Worm (Caenorhabditis elegans): ENCODE data around the gene C45B11.8.

- TF ChIP-seq fos-1 (tag; optimal IDR thresholded peaks at IDR 0.05) (no peak), nhr-76 (tag; optimal IDR thresholded peaks at IDR 0.05) (no peak)
Observed at ce11 chrV:11065513-11065912, 24.9 kb downstream of the C45B11.8 start, which contains the start of gene nlp-80.
